Fruit fly (Drosophila melanogaster): ENCODE measurements around the gene Jhbp15.

DNA sequence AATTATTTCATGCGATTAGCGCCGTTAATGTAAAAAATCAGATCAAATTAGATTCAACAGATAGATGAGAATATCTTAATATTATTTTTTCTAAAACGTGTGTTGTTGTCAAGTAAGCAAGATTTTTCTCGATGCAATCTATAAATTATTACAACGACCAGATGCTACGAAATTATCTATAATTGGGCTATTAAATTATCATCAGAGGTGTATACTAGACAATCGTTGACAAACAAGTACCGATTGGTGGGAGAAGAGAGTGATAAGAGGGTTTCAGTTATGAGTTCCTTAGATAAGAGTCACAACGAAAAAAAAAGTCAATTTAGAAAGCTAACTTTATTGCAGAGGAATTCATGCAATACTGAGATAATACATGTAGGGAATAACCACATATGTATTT is 16.8 kb upstream of the Jhbp15 start:
- TF ChIP-seq CG1620 (GFP tag; optimal IDR thresholded peaks at IDR 0.05) (no peak), Clk (GFP tag; optimal IDR thresholded peaks at IDR 0.05) (no peak), tj (GFP tag; optimal IDR thresholded peaks at IDR 0.05) (no peak), kay (GFP tag; ENCODE audit: borderline replicate concordance) (peak; percentile 63)

Data from whole organism, adult.